Fruit fly (Drosophila melanogaster): ENCODE measurements around the gene P5cr.
A peak's percentile ranks its signal among the peaks of the same experiment; 100 is the strongest.

P5cr gene

dm6 chr3R:19014742-19015422 lies 13.8 kb upstream of the P5cr start (continued):
- TF ChIP-seq gce (GFP tag; IDR thresholded peaks at IDR 0.05), result 0 out of 3 replicates have a peak, but pooled peaks have one; percentile 38
- no peak for TF ChIP-seq prd (optimal IDR thresholded peaks at IDR 0.05)
- TF ChIP-seq prd (GFP tag; IDR thresholded peaks at IDR 0.05), result peak; percentile 56; the same call in 1 of the 3 replicates
- no peak for TF ChIP-seq NfI (GFP tag; optimal IDR thresholded peaks at IDR 0.05)
- no peak for TF ChIP-seq esg (GFP tag; conservative IDR thresholded peaks at IDR 0.05)
- peak; percentile 78 for TF ChIP-seq Sox102F (GFP tag; optimal IDR thresholded peaks at IDR 0.05)
- TF ChIP-seq CG4820 (GFP tag; optimal IDR thresholded peaks at IDR 0.05), result peak; percentile 25
- TF ChIP-seq Atf-2 (GFP tag; optimal IDR thresholded peaks at IDR 0.05), result no peak
- TF ChIP-seq CG15696 (tag; optimal IDR thresholded peaks at IDR 0.05), result no peak
- no peak for TF ChIP-seq CG4854 (GFP tag; optimal IDR thresholded peaks at IDR 0.05)
- peak; percentile 50 for TF ChIP-seq CG8924 (tag; optimal IDR thresholded peaks at IDR 0.05)
- no peak for TF ChIP-seq fd102C (GFP tag; optimal IDR thresholded peaks at IDR 0.05)
- TF ChIP-seq E2f1 (GFP tag; IDR thresholded peaks at IDR 0.05), result peak; percentile 60
- no peak for TF ChIP-seq Hand (GFP tag; optimal IDR thresholded peaks at IDR 0.05)
- no peak for TF ChIP-seq HLH54F (GFP tag; optimal IDR thresholded peaks at IDR 0.05)
- peak; percentile 69 for TF ChIP-seq nmo (GFP tag; optimal IDR thresholded peaks at IDR 0.05)
- TF ChIP-seq CG9215 (GFP tag; IDR thresholded peaks at IDR 0.05), result no peak
- peak; percentile 62 for TF ChIP-seq sisA (GFP tag; IDR thresholded peaks at IDR 0.05)
- TF ChIP-seq CG1024 (GFP tag; IDR thresholded peaks at IDR 0.05), result peak; percentile 58
- peak; percentile 48 for TF ChIP-seq tap (tag; optimal IDR thresholded peaks at IDR 0.05)
- TF ChIP-seq ERR (GFP tag; optimal IDR thresholded peaks at IDR 0.05), result no peak
- 0 out of 3 replicates have a peak, but pooled peaks have one; percentile 30 for TF ChIP-seq z (GFP tag; IDR thresholded peaks at IDR 0.05)
- TF ChIP-seq CG17359 (tag; optimal IDR thresholded peaks at IDR 0.05), result peak; percentile 71
- TF ChIP-seq HLH3B (GFP tag; IDR thresholded peaks at IDR 0.05), result peak; percentile 65
- TF ChIP-seq dmrt11E (tag; optimal IDR thresholded peaks at IDR 0.05), result peak; percentile 46
- 0 out of 3 replicates have a peak, but pooled peaks have one; percentile 43 for TF ChIP-seq ken (GFP tag; IDR thresholded peaks at IDR 0.05)
- no peak for TF ChIP-seq MTF-1 (GFP tag; optimal IDR thresholded peaks at IDR 0.05; ENCODE audit: borderline replicate concordance)
- peak; percentile 8; the same call in 1 of the 2 replicates for TF ChIP-seq Ada2b (GFP tag; IDR thresholded peaks at IDR 0.05)
- TF ChIP-seq CG14667 (GFP tag; IDR thresholded peaks at IDR 0.05), result 0 out of 2 replicates have a peak, but pooled peaks have one; percentile 20
- no peak for TF ChIP-seq bowl (GFP tag; IDR thresholded peaks at IDR 0.05)
- TF ChIP-seq Hmr (GFP tag; optimal IDR thresholded peaks at IDR 0.05), result no peak
- TF ChIP-seq row (GFP tag; IDR thresholded peaks at IDR 0.05), result peak; percentile 58
- TF ChIP-seq gro (GFP tag; optimal IDR thresholded peaks at IDR 0.05), result no peak
- peak; percentile 37 for TF ChIP-seq PHDP (tag; optimal IDR thresholded peaks at IDR 0.05)
- TF ChIP-seq CHES-1-like (GFP tag; optimal IDR thresholded peaks at IDR 0.05), result no peak
- no peak for TF ChIP-seq mld (GFP tag; IDR thresholded peaks at IDR 0.05; ENCODE audit: partially characterized antibody)
- 0 out of 2 replicates have a peak, but pooled peaks have one; percentile 2 for TF ChIP-seq Rx (GFP tag; IDR thresholded peaks at IDR 0.05)
- TF ChIP-seq CG32767 (GFP tag; IDR thresholded peaks at IDR 0.05), result peak; percentile 48; the same call in 1 of the 2 replicates
- TF ChIP-seq CG11093 (GFP tag; IDR thresholded peaks at IDR 0.05), result no peak
- TF ChIP-seq CG9437 (GFP tag; optimal IDR thresholded peaks at IDR 0.05), result peak; percentile 20
- TF ChIP-seq CG1792 (GFP tag; optimal IDR thresholded peaks at IDR 0.05), result no peak
- no peak for TF ChIP-seq Lim3 (GFP tag; IDR thresholded peaks at IDR 0.05)
- no peak for TF ChIP-seq Dip2 (GFP tag; IDR thresholded peaks at IDR 0.05)
- TF ChIP-seq D19A (tag; optimal IDR thresholded peaks at IDR 0.05), result peak; percentile 52
- TF ChIP-seq CTCF (GFP tag; optimal IDR thresholded peaks at IDR 0.05), result no peak
- TF ChIP-seq sob (GFP tag; IDR thresholded peaks at IDR 0.05), result peak; percentile 21; the same call in 1 of the 2 replicates
- TF ChIP-seq CG4360 (GFP tag; IDR thresholded peaks at IDR 0.05), result peak; percentile 39; the same call in 1 of the 2 replicates
- peak; percentile 70 for TF ChIP-seq dmrt99B (tag; optimal IDR thresholded peaks at IDR 0.05)
- TF ChIP-seq vvl (GFP tag; IDR thresholded peaks at IDR 0.05), result peak; percentile 64; the same call in 1 of the 2 replicates
- TF ChIP-seq Hr39 (optimal IDR thresholded peaks at IDR 0.05), result no peak
- TF ChIP-seq dm (GFP tag; optimal IDR thresholded peaks at IDR 0.05), result no peak
